Worm (Caenorhabditis elegans): ENCODE data around the gene srh-92.

The srh-92 gene

DNA sequence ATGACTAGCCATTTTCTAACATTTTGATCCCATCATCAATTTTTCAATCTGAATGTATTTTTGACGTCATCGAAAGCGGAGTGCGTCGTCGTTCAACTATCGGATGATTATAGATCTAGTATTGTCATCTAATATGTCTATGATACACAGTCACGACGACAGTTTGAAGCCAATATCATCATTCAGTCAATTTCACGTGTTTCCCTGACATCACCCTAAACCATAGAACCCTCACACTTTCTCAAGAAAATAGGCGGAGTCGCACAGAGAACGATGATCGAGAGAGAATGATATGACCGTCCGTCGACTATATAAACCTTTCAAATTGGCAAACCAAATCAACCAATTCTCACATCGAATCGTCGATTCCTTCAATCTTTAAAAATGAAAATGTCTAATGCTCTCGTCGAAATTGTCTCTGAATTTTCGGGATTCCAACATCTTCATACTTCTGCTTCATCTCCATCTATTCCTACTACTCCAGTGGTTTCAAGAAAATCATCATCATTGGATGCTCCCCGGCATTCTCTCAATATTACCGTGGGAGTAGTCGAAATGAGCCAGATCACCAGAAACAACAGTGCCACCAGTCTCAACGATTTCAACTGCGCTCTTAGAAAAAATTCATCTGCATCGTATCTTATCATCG is 44.9 kb downstream of the srh-92 start, which contains the start of gene F18E3.13 (continued):
- TF ChIP-seq nhr-6 (tag; optimal IDR thresholded peaks at IDR 0.05): peak; percentile 63
- TF ChIP-seq sma-3 (GFP tag; optimal IDR thresholded peaks at IDR 0.05): peak; percentile 94
- TF ChIP-seq blmp-1 (tag; optimal IDR thresholded peaks at IDR 0.05; ENCODE audit: insufficient read depth): peak; percentile 94

DNA sequence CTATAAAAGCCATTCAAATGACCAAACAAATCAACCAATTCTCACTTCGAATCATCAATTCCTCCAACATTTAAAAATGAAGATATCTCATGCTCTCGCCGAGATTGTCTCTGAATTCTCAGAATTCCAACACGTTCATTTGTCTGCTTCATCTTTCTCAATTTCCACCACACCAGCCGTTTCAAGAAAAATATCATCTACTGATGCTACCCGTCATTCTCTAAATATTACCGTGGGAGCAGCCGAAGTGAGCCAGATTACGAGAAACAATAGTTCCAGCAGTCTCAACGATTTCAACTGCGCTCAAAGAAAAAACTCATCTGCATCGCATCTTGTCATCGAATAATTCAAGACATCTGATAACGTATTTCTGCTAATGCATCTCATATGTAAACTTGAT is 45.9 kb downstream of the srh-92 start, which contains the start of gene F18E3.12:
Gene F18E3.12 (plus strand): TSS at position 77 of the 400 bp plus-strand sequence.
- TF ChIP-seq ama-1 (optimal IDR thresholded peaks at IDR 0.05) (peak; percentile 77), elt-1 (tag; optimal IDR thresholded peaks at IDR 0.05) (no peak)

DNA sequence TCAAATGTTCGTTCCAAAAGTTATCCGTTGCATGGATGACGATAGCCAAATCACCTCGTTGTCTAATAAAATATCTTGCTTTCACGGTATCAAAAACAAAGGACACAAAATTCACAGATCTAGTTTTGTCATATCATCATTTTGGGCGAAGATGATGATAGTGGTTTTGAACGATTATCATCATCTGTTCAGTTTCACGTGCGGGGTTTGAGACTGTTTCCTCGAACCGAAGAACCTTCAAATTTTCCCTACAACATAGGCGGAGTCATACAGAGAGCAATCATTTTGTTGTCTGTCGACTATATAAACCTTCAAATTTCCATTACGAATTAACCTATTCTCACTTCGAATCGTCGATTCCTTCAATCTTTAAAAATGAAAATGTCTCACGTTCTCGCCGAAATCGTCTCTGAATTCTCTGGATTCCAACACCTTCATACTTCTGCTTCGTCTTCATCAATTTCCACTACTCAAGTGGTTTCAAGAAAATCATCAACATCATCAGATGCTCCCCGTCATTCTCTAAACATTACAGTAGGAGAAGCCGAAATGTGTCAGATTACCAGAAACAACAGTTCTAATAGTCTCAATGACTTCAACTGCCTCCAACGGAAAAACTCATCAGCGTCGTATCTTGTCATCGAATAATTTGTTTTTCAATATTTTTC is 47.6 kb downstream of the srh-92 start, which contains the start of gene F18E3.11:
Gene F18E3.11 (plus strand): TSS at position 376 of the 668 bp plus-strand sequence.
- TF ChIP-seq R02D3.7 (tag; optimal IDR thresholded peaks at IDR 0.05) (no peak), sma-3 (GFP tag; optimal IDR thresholded peaks at IDR 0.05) (peak; percentile 49), nhr-21 (tag; optimal IDR thresholded peaks at IDR 0.05) (peak; percentile 80), lin-39 (tag; optimal IDR thresholded peaks at IDR 0.05) (no peak), unc-39 (tag; optimal IDR thresholded peaks at IDR 0.05) (no peak), mbf-1 (tag; optimal IDR thresholded peaks at IDR 0.05) (no peak), aly-2 (tag; optimal IDR thresholded peaks at IDR 0.05) (no peak), gmeb-1 (tag; optimal IDR thresholded peaks at IDR 0.05) (no peak), zag-1 (tag; optimal IDR thresholded peaks at IDR 0.05) (no peak), dmd-4 (tag; optimal IDR thresholded peaks at IDR 0.05) (no peak), ceh-16 (tag; optimal IDR thresholded peaks at IDR 0.05) (no peak), elt-3 (tag; optimal IDR thresholded peaks at IDR 0.05) (no peak), ztf-11 (tag; optimal IDR thresholded peaks at IDR 0.05) (no peak), nhr-12 (tag; optimal IDR thresholded peaks at IDR 0.05) (no peak), sma-9 (GFP tag; optimal IDR thresholded peaks at IDR 0.05) (peak; percentile 84), sma-9 (tag; optimal IDR thresholded peaks at IDR 0.05) (no peak), F13H6.1 (tag; optimal IDR thresholded peaks at IDR 0.05) (no peak), nhr-11 (tag; optimal IDR thresholded peaks at IDR 0.05) (no peak), nhr-6 (tag; optimal IDR thresholded peaks at IDR 0.05) (peak; percentile 6), nhr-23 (tag; optimal IDR thresholded peaks at IDR 0.05) (no peak), lin-13 (GFP tag; optimal IDR thresholded peaks at IDR 0.05) (no peak), nhr-10 (tag; optimal IDR thresholded peaks at IDR 0.05) (no peak), nhr-77 (tag; optimal IDR thresholded peaks at IDR 0.05) (no peak), fos-1 (tag; optimal IDR thresholded peaks at IDR 0.05) (no peak), ceh-82 (tag; optimal IDR thresholded peaks at IDR 0.05) (no peak), unc-55 (GFP tag; optimal IDR thresholded peaks at IDR 0.05) (no peak), skn-1 (tag; optimal IDR thresholded peaks at IDR 0.05) (no peak), nhr-237 (tag; optimal IDR thresholded peaks at IDR 0.05) (no peak), nhr-25 (tag; optimal IDR thresholded peaks at IDR 0.05) (peak; percentile 85), blmp-1 (tag; optimal IDR thresholded peaks at IDR 0.05; ENCODE audit: insufficient read depth) (peak; percentile 78), unc-62 (GFP tag; optimal IDR thresholded peaks at IDR 0.05) (no peak), ama-1 (optimal IDR thresholded peaks at IDR 0.05) (peak; percentile 89), ZK546.5 (tag; optimal IDR thresholded peaks at IDR 0.05) (no peak), egl-27 (tag; optimal IDR thresholded peaks at IDR 0.05) (no peak), nhr-129 (tag; optimal IDR thresholded peaks at IDR 0.05) (peak; percentile 84), ztf-4 (tag; optimal IDR thresholded peaks at IDR 0.05) (no peak), crh-2 (tag; optimal IDR thresholded peaks at IDR 0.05) (peak; percentile 9), mdl-1 (tag; optimal IDR thresholded peaks at IDR 0.05) (no peak), sem-4 (tag; optimal IDR thresholded peaks at IDR 0.05) (no peak), lin-11 (tag; optimal IDR thresholded peaks at IDR 0.05) (no peak), mab-5 (tag; optimal IDR thresholded peaks at IDR 0.05) (no peak), elt-1 (tag; optimal IDR thresholded peaks at IDR 0.05) (no peak), C34F6.9 (tag; optimal IDR thresholded peaks at IDR 0.05) (no peak), snpc-4 (tag; optimal IDR thresholded peaks at IDR 0.05) (no peak), lsy-2 (tag; optimal IDR thresholded peaks at IDR 0.05) (no peak), peb-1 (tag; optimal IDR thresholded peaks at IDR 0.05) (no peak), Y55F3AM.14 (GFP tag; optimal IDR thresholded peaks at IDR 0.05) (no peak), alr-1 (tag; optimal IDR thresholded peaks at IDR 0.05) (no peak), ztf-1 (GFP tag; conservative IDR thresholded peaks at IDR 0.05) (no peak)

Data from whole organism, L2 larva.